Worm (Caenorhabditis elegans) whole organism, L2 larva: ENCODE measurements around the gene srxa-1.

Experiments used
- C34F6.9 ChIP-seq: fragments of 150-350 bp; optimal IDR thresholded peaks from 2 replicates; lab custom pipeline; 2014; ENCODE audit warnings: missing biosample characterization, missing genetic modification characterization
- F13H6.1 ChIP-seq: sonication (generic microtip); optimal IDR thresholded peaks from 2 replicates; lab custom pipeline; 2016; ENCODE audit warnings: missing genetic modification characterization, missing compliant biosample characterization
- R02D3.7 ChIP-seq: fragments of 150-350 bp; optimal IDR thresholded peaks from 2 replicates; lab custom pipeline; 2014; ENCODE audit warnings: missing biosample characterization, missing genetic modification characterization
- Y55F3AM.14 ChIP-seq: fragments of 200-800 bp; sonication (Bioruptor generic); optimal IDR thresholded peaks from 2 replicates; lab custom pipeline; 2018; ENCODE audit warnings: mild to moderate bottlenecking, missing genetic modification characterization, missing compliant biosample characterization
- alr-1 ChIP-seq: fragments of 150-350 bp; optimal IDR thresholded peaks from 2 replicates; lab custom pipeline; 2014; ENCODE audit warnings: missing biosample characterization, missing genetic modification characterization
- aly-2 ChIP-seq: fragments of 150-350 bp; optimal IDR thresholded peaks from 2 replicates; lab custom pipeline; 2014; ENCODE audit warnings: missing biosample characterization, missing genetic modification characterization
- blmp-1 ChIP-seq: sonication (generic microtip); optimal IDR thresholded peaks from 2 replicates; lab custom pipeline; 2017; ENCODE audit warnings: missing genetic modification characterization, mild to moderate bottlenecking, missing compliant biosample characterization, antibody characterized with exemption, moderate library complexity; ENCODE audit not compliant: insufficient read depth
- ceh-16 ChIP-seq: fragments of 150-350 bp; optimal IDR thresholded peaks from 2 replicates; lab custom pipeline; 2014; ENCODE audit warnings: missing biosample characterization, missing genetic modification characterization
- crh-2 ChIP-seq: sonication (generic microtip); optimal IDR thresholded peaks from 2 replicates; lab custom pipeline; 2017; ENCODE audit warnings: missing biosample characterization, missing genetic modification characterization
- dmd-4 ChIP-seq: sonication (generic microtip); optimal IDR thresholded peaks from 2 replicates; lab custom pipeline; 2017; ENCODE audit warnings: missing biosample characterization, missing genetic modification characterization
- egl-27 ChIP-seq: sonication (generic microtip); optimal IDR thresholded peaks from 3 replicates; lab custom pipeline; 2017; ENCODE audit warnings: missing biosample characterization, missing genetic modification reagents, missing genetic modification characterization
- elt-1 ChIP-seq: fragments of 150-350 bp; optimal IDR thresholded peaks from 2 replicates; lab custom pipeline; 2014; ENCODE audit warnings: missing biosample characterization, missing genetic modification characterization
- fos-1 ChIP-seq: fragments of 150-350 bp; optimal IDR thresholded peaks from 2 replicates; lab custom pipeline; 2014; ENCODE audit warnings: missing biosample characterization, missing genetic modification characterization
- gmeb-1 ChIP-seq: fragments of 150-350 bp; optimal IDR thresholded peaks from 2 replicates; lab custom pipeline; 2014; ENCODE audit warnings: missing biosample characterization, missing genetic modification characterization
- lin-13 ChIP-seq: fragments of 150-350 bp; optimal IDR thresholded peaks from 2 replicates; lab custom pipeline; 2014; ENCODE audit warnings: missing biosample characterization, missing genetic modification reagents, missing genetic modification characterization
- lsy-2 ChIP-seq, 2 experiments: fragments of 150-350 bp in 1 of 2; sonication (generic microtip) in 1 of 2; optimal IDR thresholded peaks; 2 replicates each; lab custom pipeline; 2014 to 2017; ENCODE audit warnings: missing biosample characterization in 2 of 2, missing genetic modification characterization in 2 of 2
- mab-5 ChIP-seq: fragments of 150-350 bp; optimal IDR thresholded peaks from 2 replicates; lab custom pipeline; 2014; ENCODE audit warnings: missing biosample characterization, missing genetic modification characterization
- mdl-1 ChIP-seq, 2 experiments: fragments of 150-350 bp in 1 of 2; sonication (generic microtip) in 1 of 2; optimal IDR thresholded peaks; 2 replicates each; lab custom pipeline; 2017; ENCODE audit warnings: missing biosample characterization in 2 of 2, missing genetic modification characterization in 2 of 2
- nhr-10 ChIP-seq: sonication (generic microtip); optimal IDR thresholded peaks from 2 replicates; lab custom pipeline; 2017; ENCODE audit warnings: missing biosample characterization, missing genetic modification characterization
- nhr-12 ChIP-seq: fragments of 150-350 bp; optimal IDR thresholded peaks from 2 replicates; lab custom pipeline; 2014; ENCODE audit warnings: missing biosample characterization, missing genetic modification characterization
- nhr-129 ChIP-seq: fragments of 150-350 bp; optimal IDR thresholded peaks from 2 replicates; lab custom pipeline; 2014; ENCODE audit warnings: missing biosample characterization, missing genetic modification characterization
- nhr-21 ChIP-seq: fragments of 150-350 bp; optimal IDR thresholded peaks from 2 replicates; lab custom pipeline; 2014; ENCODE audit warnings: missing biosample characterization, missing genetic modification characterization
- nhr-23 ChIP-seq: fragments of 150-350 bp; optimal IDR thresholded peaks from 2 replicates; lab custom pipeline; 2014; ENCODE audit warnings: missing biosample characterization, missing genetic modification reagents, missing genetic modification characterization
- nhr-237 ChIP-seq: fragments of 150-350 bp; optimal IDR thresholded peaks from 2 replicates; lab custom pipeline; 2014; ENCODE audit warnings: missing biosample characterization, missing genetic modification characterization
- nhr-25 ChIP-seq: fragments of 150-350 bp; sonication (generic microtip); optimal IDR thresholded peaks from 3 replicates; lab custom pipeline; 2014; ENCODE audit warnings: missing biosample characterization, missing genetic modification characterization
- nhr-6 ChIP-seq: fragments of 150-350 bp; optimal IDR thresholded peaks from 2 replicates; lab custom pipeline; 2014; ENCODE audit warnings: missing biosample characterization, missing genetic modification characterization
- peb-1 ChIP-seq: fragments of 150-350 bp; optimal IDR thresholded peaks from 2 replicates; lab custom pipeline; 2014; ENCODE audit warnings: missing biosample characterization, missing genetic modification characterization
- sma-3 ChIP-seq: sonication (generic microtip); optimal IDR thresholded peaks from 2 replicates; lab custom pipeline; 2016; ENCODE audit warnings: missing genetic modification reagents, missing genetic modification characterization, missing compliant biosample characterization
- sma-9 ChIP-seq, 2 experiments: fragments of 150-350 bp in 1 of 2; sonication (generic microtip) in 1 of 2; optimal IDR thresholded peaks; 2 replicates each; lab custom pipeline; 2014 to 2016; ENCODE audit warnings: missing genetic modification characterization in 2 of 2, mild to moderate bottlenecking in 1 of 2, missing biosample characterization in 1 of 2, missing compliant biosample characterization in 1 of 2, missing genetic modification reagents in 1 of 2, moderate library complexity in 1 of 2
- snpc-4 ChIP-seq: fragments of 150-350 bp; optimal IDR thresholded peaks from 2 replicates; lab custom pipeline; 2014; ENCODE audit warnings: missing biosample characterization, missing genetic modification characterization
- unc-39 ChIP-seq: fragments of 150-350 bp; optimal IDR thresholded peaks from 2 replicates; lab custom pipeline; 2014; ENCODE audit warnings: missing biosample characterization, missing genetic modification characterization
- unc-55 ChIP-seq: fragments of 150-350 bp; sonication (generic microtip); optimal IDR thresholded peaks from 3 replicates; lab custom pipeline; 2014; ENCODE audit warnings: missing biosample characterization, missing genetic modification reagents, missing genetic modification characterization
- zag-1 ChIP-seq: fragments of 150-350 bp; optimal IDR thresholded peaks from 2 replicates; lab custom pipeline; 2014; ENCODE audit warnings: missing biosample characterization, missing genetic modification characterization
- ztf-1 ChIP-seq: fragments of 200-800 bp; sonication (Bioruptor generic); conservative IDR thresholded peaks from 2 replicates; pipeline ENCODE4 v1.3.6; 2022; ENCODE audit warnings: missing genetic modification characterization, missing compliant biosample characterization
- ztf-11 ChIP-seq: sonication (generic microtip); optimal IDR thresholded peaks from 2 replicates; lab custom pipeline; 2017; ENCODE audit warnings: missing biosample characterization, missing genetic modification characterization
- ztf-4 ChIP-seq: fragments of 150-350 bp; optimal IDR thresholded peaks from 2 replicates; lab custom pipeline; 2014; ENCODE audit warnings: missing biosample characterization, missing genetic modification characterization

srxa-1 gene

DNA sequence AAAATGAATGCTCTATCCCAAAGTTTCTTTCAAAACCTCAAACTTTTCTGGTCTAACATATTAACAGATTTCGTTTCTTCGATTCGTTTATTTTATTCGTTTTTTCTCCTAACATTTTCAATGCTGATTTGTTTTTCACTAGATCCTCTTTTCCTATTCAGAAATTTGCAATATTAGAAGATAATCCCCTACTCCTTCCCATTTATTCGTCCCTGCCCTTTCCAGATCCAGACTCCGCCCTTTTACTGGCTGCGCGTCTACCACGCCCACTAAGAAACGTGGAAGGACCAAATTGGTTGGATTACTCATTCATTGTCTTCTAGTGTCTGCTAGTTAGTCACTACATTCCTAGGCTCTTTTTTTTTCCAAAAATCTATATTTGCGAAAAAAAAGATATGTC, 10.0 kb upstream of the srxa-1 start, which contains the start of gene Y44A6C.2:
TSS of gene Y44A6C.2 (plus strand) at position 301 of the 400 bp plus-strand sequence.
- TF ChIP-seq nhr-10 (tag; lab: Kevin White, UChicago) (no peak), ztf-4 (tag; lab: Kevin White, UChicago) (no peak), aly-2 (no peak), crh-2 (tag; lab: Kevin White, UChicago) (no peak), nhr-237 (no peak), nhr-25 (tag; lab: Kevin White, UChicago) (no peak), dmd-4 (no peak), lsy-2 (tag; optimal IDR thresholded peaks at IDR 0.05; lab: Kevin White, UChicago) (no peak), ceh-16 (tag; lab: Kevin White, UChicago) (no peak), ztf-1 (GFP tag; lab: Robert Waterston, UW) (no peak), alr-1 (tag; lab: Kevin White, UChicago) (no peak), nhr-12 (no peak), elt-1 (tag; lab: Kevin White, UChicago) (no peak), peb-1 (tag; lab: Kevin White, UChicago) (no peak), ztf-11 (tag; lab: Kevin White, UChicago) (no peak)

DNA sequence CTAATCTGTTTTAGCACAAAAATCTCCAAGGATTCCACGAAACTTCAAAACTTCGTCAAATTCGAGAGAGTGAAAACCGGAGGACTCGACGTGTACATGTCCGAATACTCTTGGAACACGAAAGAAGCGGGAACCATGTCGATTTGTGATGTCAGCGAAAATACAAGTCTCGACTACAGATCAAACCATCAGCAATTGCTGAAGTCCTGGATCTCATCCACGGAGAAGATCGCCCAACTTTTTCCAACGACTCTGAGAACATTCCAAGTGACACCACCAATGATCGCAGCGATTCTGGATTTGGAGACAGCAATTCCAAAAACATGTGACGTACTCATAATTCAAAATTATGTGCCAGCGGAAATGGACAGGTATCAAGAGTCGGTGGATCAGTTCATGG, 9.4 kb upstream of the srxa-1 start:
- TF ChIP-seq Y55F3AM.14 (GFP tag; lab: Kevin White, UChicago): no peak
- TF ChIP-seq snpc-4 (tag; lab: Kevin White, UChicago): no peak
- TF ChIP-seq nhr-12: no peak
- TF ChIP-seq C34F6.9 (tag; lab: Kevin White, UChicago): no peak
- TF ChIP-seq unc-39 (tag; lab: Kevin White, UChicago): no peak
- no peak for TF ChIP-seq egl-27 (tag; lab: Kevin White, UChicago)

DNA sequence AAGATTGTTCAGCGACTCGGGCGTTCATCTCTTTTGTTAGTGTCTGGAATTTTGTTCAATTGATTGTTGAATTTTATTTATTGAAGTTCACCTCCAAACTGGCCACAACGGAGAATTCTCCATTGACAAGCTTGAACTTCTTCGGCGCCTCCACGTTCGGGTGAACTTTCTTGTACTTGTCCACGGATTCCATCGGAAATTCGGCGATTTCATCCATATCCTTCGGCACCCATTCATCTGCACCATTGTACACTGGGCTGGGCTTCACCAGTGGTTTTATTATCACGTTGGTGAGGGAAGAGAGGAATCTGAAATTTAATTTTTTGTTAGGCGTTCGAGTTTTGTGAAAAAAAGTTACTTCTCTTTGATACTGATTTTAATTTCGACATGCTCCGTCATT, 4.4 kb upstream of the srxa-1 start:
- TF ChIP-seq lsy-2 (tag; optimal IDR thresholded peaks at IDR 0.05; lab: Kevin White, UChicago): no peak
- TF ChIP-seq, all 48 proteins: peak for 0

DNA sequence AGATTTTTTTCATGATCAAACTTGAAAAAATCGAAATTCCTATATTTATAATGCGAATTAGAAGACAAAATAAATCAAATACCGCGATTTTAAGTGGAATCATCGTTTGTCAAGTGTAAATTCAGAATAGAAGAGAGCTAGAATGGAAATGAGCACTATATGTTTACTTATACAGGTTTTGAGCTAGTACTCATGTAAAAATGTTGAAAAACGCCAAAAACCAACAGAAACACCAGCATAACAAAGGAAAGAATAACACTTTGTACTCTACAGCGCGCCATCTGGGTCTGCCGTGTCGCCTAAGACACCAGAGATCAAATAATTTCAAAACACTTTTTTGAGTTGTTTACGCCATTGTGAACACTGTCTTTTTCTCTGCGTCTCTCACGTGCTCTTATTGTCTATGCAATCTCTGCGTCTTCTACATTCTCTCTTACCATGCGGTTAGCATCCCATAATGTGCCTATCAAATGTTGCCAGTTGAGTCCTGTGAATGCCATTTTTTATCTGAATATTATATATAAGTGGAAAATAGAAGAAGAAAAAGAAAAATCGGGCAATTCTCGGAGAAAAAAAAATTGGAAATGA, 3.0 kb upstream of the srxa-1 start, which contains the start of gene ipla-3:
TSS of gene ipla-3 (minus strand) at position 510 of the 588 bp plus-strand sequence.
- TF ChIP-seq elt-1 (tag; lab: Kevin White, UChicago) (no peak), gmeb-1 (tag; lab: Kevin White, UChicago) (peak; percentile 49), F13H6.1 (tag; lab: Kevin White, UChicago) (peak; percentile 77), fos-1 (tag; lab: Kevin White, UChicago) (peak; percentile 69), nhr-23 (tag; lab: Kevin White, UChicago) (no peak), nhr-21 (tag; lab: Kevin White, UChicago) (no peak), nhr-6 (peak; percentile 6), C34F6.9 (tag; lab: Kevin White, UChicago) (peak; percentile 68), snpc-4 (tag; lab: Kevin White, UChicago) (no peak), nhr-25 (tag; lab: Kevin White, UChicago) (peak; percentile 50), lin-13 (GFP tag; lab: Kevin White, UChicago) (peak; percentile 37), zag-1 (tag; lab: Kevin White, UChicago) (peak; percentile 35), mab-5 (tag; lab: Kevin White, UChicago) (peak; percentile 15), mdl-1 (tag; optimal IDR thresholded peaks at IDR 0.05; lab: Kevin White, UChicago) (peak in 1 of 2 experiments; percentile 58), nhr-12 (no peak), crh-2 (tag; lab: Kevin White, UChicago) (peak; percentile 86), nhr-129 (tag; lab: Kevin White, UChicago) (peak; percentile 56), egl-27 (tag; lab: Kevin White, UChicago) (no peak), sma-9 (GFP tag; optimal IDR thresholded peaks at IDR 0.05; lab: Kevin White, UChicago) (peak; percentile 95), sma-9 (tag; optimal IDR thresholded peaks at IDR 0.05; lab: Kevin White, UChicago) (no peak), sma-3 (peak; percentile 54), unc-55 (GFP tag; lab: Kevin White, UChicago) (peak; percentile 78), R02D3.7 (no peak), alr-1 (tag; lab: Kevin White, UChicago) (no peak), blmp-1 (tag; lab: Kevin White, UChicago) (no peak), lsy-2 (tag; optimal IDR thresholded peaks at IDR 0.05; lab: Kevin White, UChicago) (peak in 1 of 2 experiments; percentile 2)
